Fruit fly (Drosophila melanogaster): Measurements from ENCODE around the gene Tektin-C.
A peak's percentile ranks its signal among the peaks of the same experiment; 100 is the strongest.

Gene Tektin-C

dm6 chr3L:5765844-5766200 lies 30.5 kb downstream of the Tektin-C start, which contains the start of gene Txl:
TSS of gene Txl (plus strand) at chr3L:5765846.
- no peak for TF ChIP-seq CTCF (optimal IDR thresholded peaks at IDR 0.05)
- TF ChIP-seq CG8478 (optimal IDR thresholded peaks at IDR 0.05): no peak

- TF ChIP-seq CG8478 (optimal IDR thresholded peaks at IDR 0.05): no peak
- peak; percentile 30 to 59 for TF ChIP-seq CTCF (optimal IDR thresholded peaks at IDR 0.05)
These were observed 31.2 kb downstream of the Tektin-C start, which contains the start of gene CG10576 for dm6 chr3L:5764922-5765843. TSS of gene CG10576 (minus strand) at chr3L:5765702.

- TF ChIP-seq CTCF (optimal IDR thresholded peaks at IDR 0.05) (no peak), CG8478 (optimal IDR thresholded peaks at IDR 0.05) (no peak)
These were observed 42.6 kb downstream of the Tektin-C start for dm6 chr3L:5753605-5754365.

dm6 chr3L:5752903-5753604 lies 43.3 kb downstream of the Tektin-C start, which contains the start of gene Usp47:
TSS of gene Usp47 (plus strand) at chr3L:5752973.
- no peak for TF ChIP-seq CG8478 (optimal IDR thresholded peaks at IDR 0.05)
- peak in 1 of 2 experiments; percentile 26 for TF ChIP-seq CTCF (optimal IDR thresholded peaks at IDR 0.05)

DNA sequence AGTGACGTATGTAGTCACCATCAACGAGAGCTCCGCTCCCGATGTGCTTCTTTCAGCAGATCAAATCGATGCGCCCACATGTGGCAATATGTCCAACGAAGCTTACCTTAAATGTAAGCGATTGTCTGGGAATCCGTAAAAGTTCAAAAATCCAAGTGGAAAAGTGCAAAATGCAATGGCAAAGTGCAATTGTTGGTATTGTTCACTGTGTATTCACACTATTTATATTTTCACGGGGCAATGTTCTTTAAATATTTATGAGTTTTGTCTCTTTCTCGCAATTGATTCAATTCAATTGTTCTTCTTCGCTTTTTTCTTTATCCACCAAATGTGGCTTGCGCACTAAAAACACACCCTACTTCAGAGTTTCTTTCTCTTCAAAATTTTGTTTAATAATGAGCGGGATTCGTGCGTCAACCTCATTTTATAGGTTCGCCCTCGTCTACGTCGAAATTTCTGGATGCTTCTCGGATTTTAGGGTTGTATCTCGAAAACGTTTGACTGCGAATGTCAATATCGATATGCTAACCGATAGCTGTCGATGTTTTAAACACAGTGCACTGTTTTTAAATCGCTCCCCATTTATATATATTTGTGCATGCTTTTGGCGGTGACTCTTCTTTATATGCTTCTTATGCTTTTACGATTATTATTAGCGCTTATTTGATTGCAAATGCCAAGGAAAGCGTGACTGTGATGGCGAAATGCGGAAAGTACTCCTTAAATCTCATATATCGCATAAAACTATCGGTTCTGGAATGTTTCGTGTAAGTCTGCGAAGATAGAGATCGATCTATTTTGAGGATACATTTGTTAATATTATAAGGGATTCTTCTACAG lies 44.4 kb downstream of the Tektin-C start, which contains the start of gene DnaJ-1:
Gene DnaJ-1 (minus strand): TSS at position 450 of the 840 bp plus-strand sequence.
- TF ChIP-seq CG8478 (optimal IDR thresholded peaks at IDR 0.05) (no peak), CTCF (optimal IDR thresholded peaks at IDR 0.05) (peak in 1 of 2 experiments; percentile 13)

- TF ChIP-seq CG8478 (optimal IDR thresholded peaks at IDR 0.05): no peak
- no peak for TF ChIP-seq CTCF (optimal IDR thresholded peaks at IDR 0.05)
These were observed 45.0 kb downstream of the Tektin-C start for dm6 chr3L:5751417-5751739.

dm6 chr3L:5749616-5750336 lies 46.6 kb downstream of the Tektin-C start:
- TF ChIP-seq CG8478 (optimal IDR thresholded peaks at IDR 0.05) (no peak), CTCF (optimal IDR thresholded peaks at IDR 0.05) (peak; percentile 86 to 96)
